Worm (Caenorhabditis elegans): ENCODE measurements around the gene col-98.

The col-98 gene

ce11 chrIII:13058140-13058539 is 39.3 kb downstream of the col-98 start:
- TF ChIP-seq ceh-13 (GFP tag; optimal IDR thresholded peaks at IDR 0.05) (no peak), ama-1 (optimal IDR thresholded peaks at IDR 0.05) (no peak), aly-1 (tag; optimal IDR thresholded peaks at IDR 0.05) (no peak), F13C5.2 (tag; optimal IDR thresholded peaks at IDR 0.05) (no peak), scrt-1 (GFP tag; IDR thresholded peaks at IDR 0.05) (no peak), flt-1 (GFP tag; IDR thresholded peaks at IDR 0.05) (no peak), tbx-37 (GFP tag; conservative IDR thresholded peaks at IDR 0.05) (no peak), tra-4 (tag; optimal IDR thresholded peaks at IDR 0.05) (no peak), pes-1 (GFP tag; IDR thresholded peaks at IDR 0.05) (no peak), hnd-1 (tag; optimal IDR thresholded peaks at IDR 0.05) (no peak), hmbx-1 (tag; optimal IDR thresholded peaks at IDR 0.05) (no peak), sea-1 (GFP tag; conservative IDR thresholded peaks at IDR 0.05) (no peak), hmg-4 (GFP tag; optimal IDR thresholded peaks at IDR 0.05) (no peak)

ce11 chrIII:13059335-13059734 is 40.5 kb downstream of the col-98 start:
- TF ChIP-seq ceh-13 (GFP tag; optimal IDR thresholded peaks at IDR 0.05) (no peak), ama-1 (optimal IDR thresholded peaks at IDR 0.05) (no peak), sea-1 (GFP tag; conservative IDR thresholded peaks at IDR 0.05) (no peak), pes-1 (GFP tag; IDR thresholded peaks at IDR 0.05) (no peak), ceh-36 (tag; optimal IDR thresholded peaks at IDR 0.05) (no peak), tbx-11 (GFP tag; IDR thresholded peaks at IDR 0.05) (no peak), tbx-37 (GFP tag; conservative IDR thresholded peaks at IDR 0.05) (no peak), hnd-1 (tag; optimal IDR thresholded peaks at IDR 0.05) (no peak), B0310.2 (tag; optimal IDR thresholded peaks at IDR 0.05) (no peak), tra-4 (tag; optimal IDR thresholded peaks at IDR 0.05) (no peak), flt-1 (GFP tag; IDR thresholded peaks at IDR 0.05) (no peak), hmg-4 (GFP tag; optimal IDR thresholded peaks at IDR 0.05) (no peak), hmbx-1 (tag; optimal IDR thresholded peaks at IDR 0.05) (no peak), F13C5.2 (tag; optimal IDR thresholded peaks at IDR 0.05) (no peak), aly-1 (tag; optimal IDR thresholded peaks at IDR 0.05) (no peak), scrt-1 (GFP tag; IDR thresholded peaks at IDR 0.05) (no peak), ets-7 (tag; optimal IDR thresholded peaks at IDR 0.05) (no peak)

- no peak for TF ChIP-seq F13C5.2 (tag; optimal IDR thresholded peaks at IDR 0.05)
- peak; percentile 80 for TF ChIP-seq ama-1 (optimal IDR thresholded peaks at IDR 0.05)
Measured at ce11 chrIII:13061136-13061535, 42.3 kb downstream of the col-98 start.

ce11 chrIII:13061734-13062133 is 42.9 kb downstream of the col-98 start:
- TF ChIP-seq tbx-11 (GFP tag; IDR thresholded peaks at IDR 0.05) = 0 out of 2 replicates have a peak, but pooled peaks have one; percentile 30
- no peak for TF ChIP-seq aly-1 (tag; optimal IDR thresholded peaks at IDR 0.05)
- 0 out of 2 replicates have a peak, but pooled peaks have one; percentile 1 for TF ChIP-seq flt-1 (GFP tag; IDR thresholded peaks at IDR 0.05)
- TF ChIP-seq sea-1 (GFP tag; conservative IDR thresholded peaks at IDR 0.05) = no peak

- TF ChIP-seq aly-1 (tag; optimal IDR thresholded peaks at IDR 0.05) (peak; percentile 38), ceh-13 (GFP tag; optimal IDR thresholded peaks at IDR 0.05) (peak; percentile 12), ceh-36 (tag; optimal IDR thresholded peaks at IDR 0.05) (peak; percentile 27), ama-1 (optimal IDR thresholded peaks at IDR 0.05) (no peak), F13C5.2 (tag; optimal IDR thresholded peaks at IDR 0.05) (peak; percentile 76), sea-1 (GFP tag; conservative IDR thresholded peaks at IDR 0.05) (no peak; the same call in 1 of the 2 replicates), tbx-11 (GFP tag; IDR thresholded peaks at IDR 0.05) (peak; percentile 59; the same call in 1 of the 2 replicates), ets-7 (tag; optimal IDR thresholded peaks at IDR 0.05) (peak; percentile 49), B0310.2 (tag; optimal IDR thresholded peaks at IDR 0.05) (peak; percentile 22), pes-1 (GFP tag; IDR thresholded peaks at IDR 0.05) (peak; percentile 59; the same call in 1 of the 2 replicates), hmg-4 (GFP tag; optimal IDR thresholded peaks at IDR 0.05) (peak; percentile 84)
Measured at ce11 chrIII:13062414-13062965, 43.7 kb downstream of the col-98 start.

ce11 chrIII:13062989-13063388 is 44.2 kb downstream of the col-98 start:
- TF ChIP-seq tbx-11 (GFP tag; IDR thresholded peaks at IDR 0.05) (no peak), tra-4 (tag; optimal IDR thresholded peaks at IDR 0.05) (no peak), tbx-37 (GFP tag; conservative IDR thresholded peaks at IDR 0.05) (no peak), hnd-1 (tag; optimal IDR thresholded peaks at IDR 0.05) (no peak), ceh-13 (GFP tag; optimal IDR thresholded peaks at IDR 0.05) (no peak), scrt-1 (GFP tag; IDR thresholded peaks at IDR 0.05) (no peak), ets-7 (tag; optimal IDR thresholded peaks at IDR 0.05) (no peak), flt-1 (GFP tag; IDR thresholded peaks at IDR 0.05) (no peak), ceh-36 (tag; optimal IDR thresholded peaks at IDR 0.05) (no peak), F13C5.2 (tag; optimal IDR thresholded peaks at IDR 0.05) (no peak), pes-1 (GFP tag; IDR thresholded peaks at IDR 0.05) (no peak), ama-1 (optimal IDR thresholded peaks at IDR 0.05) (no peak), hmg-4 (GFP tag; optimal IDR thresholded peaks at IDR 0.05) (no peak), hmbx-1 (tag; optimal IDR thresholded peaks at IDR 0.05) (no peak), B0310.2 (tag; optimal IDR thresholded peaks at IDR 0.05) (no peak), aly-1 (tag; optimal IDR thresholded peaks at IDR 0.05) (no peak), sea-1 (GFP tag; conservative IDR thresholded peaks at IDR 0.05) (no peak)

- 0 out of 2 replicates have a peak, but pooled peaks have one; percentile 47 for TF ChIP-seq sea-1 (GFP tag; conservative IDR thresholded peaks at IDR 0.05)
- no peak for TF ChIP-seq B0310.2 (tag; optimal IDR thresholded peaks at IDR 0.05)
- TF ChIP-seq aly-1 (tag; optimal IDR thresholded peaks at IDR 0.05) = no peak
Measured at ce11 chrIII:13064213-13065184, 45.7 kb downstream of the col-98 start.
